Worm (Caenorhabditis elegans) whole organism, late embryonic: Measurements from ENCODE around the gene B0524.6.

Experiments used
- ama-1 ChIP-seq: fragments of 150-350 bp; optimal IDR thresholded peaks from 2 replicates; lab custom pipeline; 2014
- ceh-18 ChIP-seq: sonication (generic microtip); optimal IDR thresholded peaks from 2 replicates; lab custom pipeline; 2016; ENCODE audit warnings: missing genetic modification characterization, missing compliant biosample characterization
- fax-1 ChIP-seq: sonication (generic microtip); optimal IDR thresholded peaks from 2 replicates; lab custom pipeline; 2016; ENCODE audit warnings: missing genotype, missing genetic modification characterization, missing compliant biosample characterization
- gmeb-2 ChIP-seq: sonication (generic microtip); optimal IDR thresholded peaks from 2 replicates; lab custom pipeline; 2016; ENCODE audit warnings: missing genetic modification characterization, inconsistent platforms, missing compliant biosample characterization
- hlh-13 ChIP-seq: fragments of 200-800 bp; sonication (Bioruptor generic); optimal IDR thresholded peaks from 2 replicates; lab custom pipeline; 2018; ENCODE audit warnings: mild to moderate bottlenecking, missing genetic modification characterization, missing compliant biosample characterization
- hlh-6 ChIP-seq: sonication (generic microtip); optimal IDR thresholded peaks from 2 replicates; lab custom pipeline; 2016; ENCODE audit warnings: missing genotype, missing genetic modification characterization, missing compliant biosample characterization
- nfya-1 ChIP-seq: sonication (generic microtip); optimal IDR thresholded peaks from 2 replicates; lab custom pipeline; 2017; ENCODE audit warnings: missing genetic modification characterization, mild to moderate bottlenecking, missing compliant biosample characterization, antibody characterized with exemption, moderate library complexity
- odd-2 ChIP-seq: sonication (generic microtip); optimal IDR thresholded peaks from 2 replicates; lab custom pipeline; 2017; ENCODE audit warnings: antibody characterized with exemption, mild to moderate bottlenecking, missing genetic modification characterization, missing compliant biosample characterization
- pax-1 ChIP-seq: fragments of 150-350 bp; optimal IDR thresholded peaks from 2 replicates; lab custom pipeline; 2014; ENCODE audit warnings: missing biosample characterization, missing genetic modification characterization
- pros-1 ChIP-seq: fragments of 150-350 bp; optimal IDR thresholded peaks from 2 replicates; lab custom pipeline; 2014; ENCODE audit warnings: missing biosample characterization, missing genetic modification reagents, missing genetic modification characterization
- sox-2 ChIP-seq: fragments of 200-800 bp; sonication (Bioruptor generic); IDR thresholded peaks from 2 replicates; pipeline ENCODE4 v1.3.6; 2022; ENCODE audit warnings: missing genetic modification reagents, missing genetic modification characterization, missing compliant biosample characterization

DNA sequence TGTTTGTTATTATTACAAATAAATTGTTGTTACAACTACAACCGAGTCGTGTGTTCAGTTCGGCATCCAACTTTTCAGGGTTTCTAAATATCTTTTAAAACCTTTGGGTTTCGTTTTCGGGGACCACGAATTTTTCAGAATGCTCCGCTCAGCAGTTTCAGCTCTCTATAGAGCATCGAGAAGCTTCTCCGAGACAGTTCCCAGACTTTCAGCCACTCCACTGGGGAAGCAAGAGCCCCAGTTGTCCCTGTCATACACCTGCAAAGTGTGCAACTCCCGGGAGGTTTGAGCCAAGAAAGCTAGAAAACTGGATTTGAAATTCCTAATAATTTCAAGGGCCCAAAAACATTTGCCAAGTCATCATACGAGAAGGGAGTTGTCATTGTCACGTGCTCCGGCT, 45.9 kb upstream of the B0524.6 start, which contains the start of gene F53A3.7:
- TF ChIP-seq odd-2 (tag; lab: Kevin White, UChicago) (no peak), hlh-6 (tag; lab: Kevin White, UChicago) (no peak), ama-1 (lab: Kevin White, UChicago) (no peak), sox-2 (no peak), fax-1 (tag; lab: Kevin White, UChicago) (no peak), nfya-1 (tag; lab: Kevin White, UChicago) (no peak), gmeb-2 (tag; lab: Kevin White, UChicago) (no peak), hlh-13 (GFP tag; lab: Kevin White, UChicago) (no peak), ceh-18 (no peak), pros-1 (tag; lab: Kevin White, UChicago) (no peak), pax-1 (tag; lab: Kevin White, UChicago) (no peak)
